Worm (Caenorhabditis elegans) whole organism, young adult: Measurements from ENCODE around the gene rilp-1.

ENCODE experiments used
- F49E8.2 ChIP-seq: sonication (generic microtip); optimal IDR thresholded peaks from 3 replicates; lab custom pipeline; 2017; ENCODE audit warnings: missing genetic modification characterization, mild to moderate bottlenecking, missing compliant biosample characterization, antibody characterized with exemption, moderate library complexity; ENCODE audit not compliant: insufficient read depth
- F52B5.7 ChIP-seq: sonication (generic microtip); optimal IDR thresholded peaks from 2 replicates; lab custom pipeline; 2016; ENCODE audit warnings: mild to moderate bottlenecking, missing genetic modification characterization, missing compliant biosample characterization
- K11D2.4 ChIP-seq: fragments of 200-800 bp; sonication (Bioruptor generic); IDR thresholded peaks from 2 replicates; pipeline ENCODE4 v1.3.6; 2022; ENCODE audit warnings: missing genetic modification reagents, missing genetic modification characterization, missing compliant biosample characterization
- atf-7 ChIP-seq: sonication (generic microtip); optimal IDR thresholded peaks from 2 replicates; lab custom pipeline; 2017; ENCODE audit warnings: mild to moderate bottlenecking, missing genetic modification characterization, missing compliant biosample characterization
- cebp-2 ChIP-seq: fragments of 200-800 bp; sonication (Bioruptor generic); IDR thresholded peaks from 2 replicates; pipeline ENCODE4 v1.3.6; 2022; ENCODE audit warnings: missing genetic modification characterization, missing compliant biosample characterization
- die-1 ChIP-seq: sonication (generic microtip); optimal IDR thresholded peaks from 2 replicates; lab custom pipeline; 2016; ENCODE audit warnings: missing genotype, mild to moderate bottlenecking, missing genetic modification characterization, missing compliant biosample characterization
- dpff-1 ChIP-seq: sonication (generic microtip); optimal IDR thresholded peaks from 2 replicates; lab custom pipeline; 2017; ENCODE audit warnings: mild to moderate bottlenecking, missing genetic modification characterization, missing compliant biosample characterization
- egrh-3 ChIP-seq: fragments of 200-800 bp; sonication (Bioruptor generic); IDR thresholded peaks from 2 replicates; pipeline ENCODE4 v1.3.6; 2022; ENCODE audit warnings: missing genetic modification reagents, missing genetic modification characterization, missing compliant biosample characterization
- ets-4 ChIP-seq: fragments of 200-800 bp; sonication (Bioruptor generic); optimal IDR thresholded peaks from 2 replicates; lab custom pipeline; 2018; ENCODE audit warnings: mild to moderate bottlenecking, missing genetic modification characterization, missing compliant biosample characterization
- him-1 ChIP-seq: sonication (generic microtip); optimal IDR thresholded peaks from 2 replicates; lab custom pipeline; 2016; ENCODE audit warnings: missing genotype, missing genetic modification reagents, missing genetic modification characterization, missing compliant biosample characterization
- hlh-26 ChIP-seq: fragments of 200-800 bp; sonication (Bioruptor generic); conservative IDR thresholded peaks from 2 replicates; pipeline ENCODE4 v1.3.6; 2022; ENCODE audit warnings: missing genetic modification reagents, missing genetic modification characterization, missing compliant biosample characterization
- hmg-1.2 ChIP-seq: fragments of 200-800 bp; sonication (Bioruptor generic); IDR thresholded peaks from 2 replicates; pipeline ENCODE4 v1.3.6; 2022; ENCODE audit warnings: missing genetic modification reagents, missing genetic modification characterization, missing compliant biosample characterization
- let-607 ChIP-seq, 2 experiments: fragments of 200-800 bp in 1 of 2; sonication (Bioruptor generic) in 1 of 2; sonication (generic microtip) in 1 of 2; optimal IDR thresholded peaks; 2 replicates each; lab custom pipeline; 2016 to 2018; ENCODE audit warnings: mild to moderate bottlenecking in 2 of 2, missing compliant biosample characterization in 2 of 2, missing genetic modification characterization in 2 of 2, moderate library complexity in 2 of 2, missing genotype in 1 of 2
- lin-35 ChIP-seq, 3 experiments: fragments of 150-350 bp in 2 of 3; sonication (generic microtip) in 1 of 3; optimal IDR thresholded peaks; 2 replicates each; lab custom pipeline; 2014 to 2018; ENCODE audit warnings: missing biosample characterization in 3 of 3, missing genetic modification characterization in 3 of 3, missing genetic modification reagents in 3 of 3
- lin-40 ChIP-seq: sonication (generic microtip); optimal IDR thresholded peaks from 2 replicates; lab custom pipeline; 2016; ENCODE audit warnings: missing genetic modification characterization, mild to moderate bottlenecking, missing compliant biosample characterization, missing genotype, missing genetic modification reagents
- lin-54 ChIP-seq: fragments of 200-800 bp; sonication (Bioruptor generic); optimal IDR thresholded peaks from 2 replicates; lab custom pipeline; 2018; ENCODE audit warnings: mild to moderate bottlenecking, missing genetic modification characterization, missing compliant biosample characterization
- lir-1 ChIP-seq: fragments of 200-800 bp; sonication (Bioruptor generic); conservative IDR thresholded peaks from 2 replicates; pipeline ENCODE4 v1.3.6; 2022; ENCODE audit warnings: missing genetic modification reagents, missing genetic modification characterization, missing compliant biosample characterization
- madf-8 ChIP-seq: fragments of 200-800 bp; sonication (Bioruptor generic); conservative IDR thresholded peaks from 2 replicates; pipeline ENCODE4 v1.3.6; 2022; ENCODE audit warnings: missing genetic modification reagents, missing genetic modification characterization, missing compliant biosample characterization
- nfya-1 ChIP-seq: sonication (generic microtip); optimal IDR thresholded peaks from 2 replicates; lab custom pipeline; 2017; ENCODE audit warnings: antibody characterized with exemption, missing compliant biosample characterization, missing genetic modification characterization, borderline replicate concordance; ENCODE audit not compliant: insufficient read depth
- nfyb-1 ChIP-seq: fragments of 200-800 bp; sonication (Bioruptor generic); IDR thresholded peaks from 2 replicates; pipeline ENCODE4 v1.3.6; 2022; ENCODE audit warnings: missing genetic modification reagents, missing genetic modification characterization, missing compliant biosample characterization
- rcor-1 ChIP-seq: fragments of 200-800 bp; sonication (Bioruptor generic); IDR thresholded peaks from 2 replicates; pipeline ENCODE4 v1.3.6; 2022; ENCODE audit warnings: missing genetic modification reagents, missing genetic modification characterization, missing compliant biosample characterization
- rec-8 ChIP-seq, 2 experiments: sonication (generic microtip); optimal IDR thresholded peaks; 2 replicates each; lab custom pipeline; 2016; ENCODE audit warnings: mild to moderate bottlenecking in 2 of 2, missing genetic modification characterization in 2 of 2, missing genetic modification reagents in 2 of 2, missing genotype in 2 of 2, missing biosample characterization in 1 of 2, missing compliant biosample characterization in 1 of 2, moderate library complexity in 1 of 2
- somi-1 ChIP-seq: fragments of 200-800 bp; sonication (Bioruptor generic); optimal IDR thresholded peaks from 2 replicates; lab custom pipeline; 2018; ENCODE audit warnings: mild to moderate bottlenecking, missing genetic modification characterization, missing compliant biosample characterization
- sptf-2 ChIP-seq: fragments of 200-800 bp; sonication (Bioruptor generic); optimal IDR thresholded peaks from 2 replicates; lab custom pipeline; 2018; ENCODE audit warnings: mild to moderate bottlenecking, missing genetic modification characterization, missing compliant biosample characterization
- tbx-9 ChIP-seq: sonication (generic microtip); optimal IDR thresholded peaks from 2 replicates; lab custom pipeline; 2016; ENCODE audit warnings: borderline replicate concordance, missing genetic modification characterization, inconsistent platforms, missing compliant biosample characterization
- ztf-3 ChIP-seq: fragments of 200-800 bp; sonication (Bioruptor generic); optimal IDR thresholded peaks from 2 replicates; lab custom pipeline; 2018; ENCODE audit warnings: mild to moderate bottlenecking, missing genetic modification characterization, missing compliant biosample characterization

The rilp-1 gene

DNA sequence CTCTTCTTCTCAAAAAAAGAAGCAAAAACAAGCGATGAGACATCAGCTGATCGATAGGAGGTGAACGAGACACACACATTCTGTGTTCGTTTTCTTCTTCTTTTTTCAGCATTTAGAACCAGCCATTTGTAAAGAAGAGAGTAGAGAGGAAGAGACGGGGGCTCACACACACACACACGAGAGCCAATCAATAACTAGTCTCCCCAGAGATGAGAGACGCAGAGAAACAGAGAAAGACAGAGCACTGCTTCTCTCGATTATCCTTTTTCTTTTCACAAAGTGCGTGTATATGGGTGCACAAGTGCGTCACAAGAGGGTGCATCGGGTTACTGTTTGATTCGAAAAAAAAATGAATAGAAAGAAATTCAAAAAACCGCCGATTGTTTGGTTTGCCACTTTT lies 41.4 kb downstream of the rilp-1 start (continued):
- 0 out of 2 replicates have a peak, but pooled peaks have one; percentile 23 for TF ChIP-seq K11D2.4 (GFP tag; lab: Robert Waterston, UW)
- TF ChIP-seq him-1, result no peak
- peak; percentile 79 for TF ChIP-seq hmg-1.2 (GFP tag; lab: Robert Waterston, UW)
- TF ChIP-seq hlh-26 (GFP tag; lab: Robert Waterston, UW), result no peak
- TF ChIP-seq cebp-2, result no peak
- no peak for TF ChIP-seq lir-1
- no peak for TF ChIP-seq F49E8.2
- TF ChIP-seq dpff-1, result no peak
- TF ChIP-seq rcor-1 (GFP tag; lab: Robert Waterston, UW), result no peak

- TF ChIP-seq somi-1 (GFP tag; lab: Kevin White, UChicago) (no peak), die-1 (tag; lab: Kevin White, UChicago) (no peak), sptf-2 (GFP tag; lab: Kevin White, UChicago) (no peak), F52B5.7 (tag; lab: Kevin White, UChicago) (no peak), let-607 (tag; optimal IDR thresholded peaks at IDR 0.05; lab: Kevin White, UChicago) (no peak), madf-8 (GFP tag; lab: Robert Waterston, UW) (no peak), ztf-3 (GFP tag; lab: Kevin White, UChicago) (no peak), egrh-3 (GFP tag; lab: Robert Waterston, UW) (no peak), ets-4 (GFP tag; lab: Kevin White, UChicago) (no peak), lin-35 (GFP tag; optimal IDR thresholded peaks at IDR 0.05; lab: Kevin White, UChicago) (no peak), tbx-9 (tag; lab: Kevin White, UChicago) (no peak)
These were observed 43.1 kb downstream of the rilp-1 start for ce11 chrIII:3679083-3679482.

ce11 chrIII:3681351-3681938 lies 45.5 kb downstream of the rilp-1 start:
- TF ChIP-seq nfya-1 (tag; lab: Kevin White, UChicago) (no peak), lin-40 (tag; lab: Kevin White, UChicago) (peak; percentile 2), hmg-1.2 (GFP tag; lab: Robert Waterston, UW) (peak; percentile 81)

DNA sequence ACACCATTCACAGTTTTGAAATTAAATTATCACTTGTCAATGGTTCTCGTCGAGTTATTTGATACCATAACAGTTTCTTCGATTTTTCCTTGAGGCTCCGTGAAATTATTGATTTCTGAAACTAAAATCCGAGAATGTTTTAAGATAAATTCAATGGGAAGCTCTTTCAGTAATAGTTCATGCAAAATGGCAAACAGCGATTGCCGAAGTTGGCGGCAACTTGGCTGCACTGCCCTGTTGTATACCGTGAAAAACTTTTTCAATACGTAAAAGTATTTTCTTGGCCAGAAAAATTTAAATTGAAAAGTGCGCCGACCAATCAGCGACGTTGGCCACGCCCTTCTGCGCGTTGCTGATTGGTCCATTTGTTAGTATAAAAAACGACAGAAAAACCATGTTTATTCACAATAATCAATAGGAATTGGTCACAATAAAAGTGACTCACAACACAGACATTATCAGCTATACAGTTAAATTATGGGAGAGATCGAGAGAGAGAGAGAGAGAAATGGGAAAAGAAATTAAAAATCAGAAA lies 47.0 kb downstream of the rilp-1 start:
- peak; percentile 84 for TF ChIP-seq nfyb-1 (GFP tag; lab: Robert Waterston, UW)
- no peak for TF ChIP-seq die-1 (tag; lab: Kevin White, UChicago)

DNA sequence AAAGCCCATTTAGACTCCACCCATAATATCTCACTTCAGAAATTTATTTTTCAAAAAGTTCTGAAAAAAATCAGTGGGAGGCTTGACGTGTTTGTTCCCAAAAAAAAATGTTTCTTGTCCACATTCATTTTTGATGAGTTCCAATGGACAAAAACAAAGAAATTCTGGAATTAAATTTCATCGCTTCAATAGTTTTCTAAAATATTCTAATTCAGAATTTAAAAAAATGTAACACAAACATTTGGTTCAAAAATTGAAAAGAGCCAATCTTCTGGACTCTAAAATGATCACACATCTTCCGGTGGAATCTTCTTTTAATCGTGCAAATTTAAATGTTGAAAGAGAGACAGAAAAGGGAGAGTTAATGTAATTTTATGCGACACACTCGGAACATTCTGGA lies 56.6 kb downstream of the rilp-1 start:
- TF ChIP-seq lin-54, result no peak
- TF ChIP-seq rec-8 (tag; optimal IDR thresholded peaks at IDR 0.05; lab: Kevin White, UChicago), result no peak
- TF ChIP-seq egrh-3 (GFP tag; lab: Robert Waterston, UW), result no peak
- no peak for TF ChIP-seq atf-7 (tag; lab: Kevin White, UChicago)
